Worm (Caenorhabditis elegans) whole organism, L1 larva: ENCODE results near the gene abf-3.
"Not testable (repeated sequence)": the region's sequence is repeated elsewhere in the genome, so short reads cannot be mapped to it uniquely, and the experiment has no call there.

Experiments
- C04F5.9 ChIP-seq: sonication (generic microtip); optimal IDR thresholded peaks from 2 replicates; lab custom pipeline; 2016; ENCODE audit warnings: missing genetic modification characterization, missing compliant biosample characterization
- alr-1 ChIP-seq: fragments of 200-800 bp; sonication (Bioruptor generic); optimal IDR thresholded peaks from 2 replicates; lab custom pipeline; 2018; ENCODE audit warnings: borderline replicate concordance, mild to moderate bottlenecking, missing genetic modification characterization, missing compliant biosample characterization
- aly-2 ChIP-seq: fragments of 150-350 bp; optimal IDR thresholded peaks from 2 replicates; lab custom pipeline; 2014; ENCODE audit warnings: missing biosample characterization, missing genetic modification characterization
- blmp-1 ChIP-seq: fragments of 150-350 bp; optimal IDR thresholded peaks from 2 replicates; lab custom pipeline; 2014; ENCODE audit warnings: missing biosample characterization, missing genetic modification characterization
- ceh-63 ChIP-seq: fragments of 200-800 bp; sonication (Bioruptor generic); optimal IDR thresholded peaks from 2 replicates; lab custom pipeline; 2018; ENCODE audit warnings: mild to moderate bottlenecking, missing genetic modification characterization, missing compliant biosample characterization
- ceh-8 ChIP-seq: fragments of 200-800 bp; sonication (Bioruptor generic); optimal IDR thresholded peaks from 2 replicates; lab custom pipeline; 2018; ENCODE audit warnings: mild to moderate bottlenecking, missing genetic modification characterization, moderate library complexity, missing compliant biosample characterization
- ceh-90 ChIP-seq: sonication (generic microtip); optimal IDR thresholded peaks from 2 replicates; lab custom pipeline; 2016; ENCODE audit warnings: missing genetic modification characterization, missing compliant biosample characterization
- dpl-1 ChIP-seq, 3 experiments: fragments of 150-350 bp in 2 of 3; sonication (generic microtip) in 1 of 3; optimal IDR thresholded peaks; 2 replicates each; lab custom pipeline; 2014 to 2017; ENCODE audit warnings: missing biosample characterization in 3 of 3, missing genetic modification characterization in 3 of 3, missing genetic modification reagents in 3 of 3
- dsc-1 ChIP-seq: sonication (generic microtip); optimal IDR thresholded peaks from 2 replicates; lab custom pipeline; 2016; ENCODE audit warnings: mild to moderate bottlenecking, missing genetic modification characterization, missing compliant biosample characterization
- efl-1 ChIP-seq, 4 experiments: fragments of 150-350 bp; optimal IDR thresholded peaks in 3 of 4; peaks in 1 of 4; 1 replicate in 1 of 4; 2 replicates in 3 of 4; lab custom pipeline; 2014; ENCODE audit warnings: missing biosample characterization in 2 of 4, missing genetic modification characterization in 2 of 4, missing genetic modification reagents in 2 of 4
- egl-27 ChIP-seq, 2 experiments: fragments of 150-350 bp in 1 of 2; sonication (generic microtip); optimal IDR thresholded peaks; 3 replicates each; lab custom pipeline; 2017 to 2018; ENCODE audit warnings: missing biosample characterization in 2 of 2, missing genetic modification characterization in 2 of 2, missing genetic modification reagents in 2 of 2
- elt-3 ChIP-seq, 6 experiments: fragments of 150-350 bp in 1 of 6; sonication (generic microtip); optimal IDR thresholded peaks; 2 replicates each; lab custom pipeline; 2017 to 2018; ENCODE audit warnings: missing biosample characterization in 6 of 6, missing genetic modification characterization in 6 of 6, inconsistent platforms in 1 of 6
- ets-5 ChIP-seq: fragments of 200-800 bp; sonication (Bioruptor generic); IDR thresholded peaks from 2 replicates; pipeline ENCODE4 v1.3.6; 2022; ENCODE audit warnings: missing genetic modification characterization, missing compliant biosample characterization
- fkh-10 ChIP-seq: sonication (generic microtip); optimal IDR thresholded peaks from 2 replicates; lab custom pipeline; 2017; ENCODE audit warnings: missing biosample characterization, missing genetic modification reagents, missing genetic modification characterization
- hlh-4 ChIP-seq: sonication (generic microtip); optimal IDR thresholded peaks from 2 replicates; lab custom pipeline; 2016; ENCODE audit warnings: mild to moderate bottlenecking, missing genetic modification characterization, missing compliant biosample characterization
- hpl-2 ChIP-seq: fragments of 150-350 bp; optimal IDR thresholded peaks from 2 replicates; lab custom pipeline; 2014; ENCODE audit warnings: missing biosample characterization, missing genetic modification reagents, missing genetic modification characterization
- irx-1 ChIP-seq: sonication (generic microtip); optimal IDR thresholded peaks from 2 replicates; lab custom pipeline; 2016; ENCODE audit warnings: missing genetic modification characterization, missing compliant biosample characterization
- isw-1 ChIP-seq: fragments of 200-800 bp; sonication (Bioruptor generic); IDR thresholded peaks from 2 replicates; pipeline ENCODE4 v1.3.6; 2022; ENCODE audit warnings: missing genetic modification characterization, missing compliant biosample characterization
- jun-1 ChIP-seq: fragments of 150-350 bp; optimal IDR thresholded peaks from 2 replicates; lab custom pipeline; 2014; ENCODE audit warnings: missing biosample characterization, missing genetic modification reagents, missing genetic modification characterization
- lin-14 ChIP-seq: fragments of 200-800 bp; sonication (Bioruptor generic); optimal IDR thresholded peaks from 2 replicates; lab custom pipeline; 2018; ENCODE audit warnings: mild to moderate bottlenecking, missing genetic modification characterization, moderate library complexity, missing compliant biosample characterization
- lin-35 ChIP-seq, 2 experiments: fragments of 150-350 bp; optimal IDR thresholded peaks; 2 replicates each; lab custom pipeline; 2014; ENCODE audit warnings: missing biosample characterization in 2 of 2, missing genetic modification characterization in 2 of 2, missing genetic modification reagents in 2 of 2
- nhr-237 ChIP-seq: fragments of 150-350 bp; optimal IDR thresholded peaks from 2 replicates; lab custom pipeline; 2014; ENCODE audit warnings: missing biosample characterization, missing genetic modification characterization
- nhr-77 ChIP-seq: fragments of 150-350 bp; optimal IDR thresholded peaks from 2 replicates; lab custom pipeline; 2014; ENCODE audit warnings: missing biosample characterization, missing genetic modification characterization
- nhr-85 ChIP-seq: sonication (generic microtip); peaks from one replicate; lab custom pipeline; 2016; ENCODE audit warnings: missing genetic modification characterization, inconsistent platforms, missing compliant biosample characterization
- pag-3 ChIP-seq: sonication (generic microtip); optimal IDR thresholded peaks from 2 replicates; lab custom pipeline; 2017; ENCODE audit warnings: missing genetic modification characterization, mild to moderate bottlenecking, missing compliant biosample characterization, antibody characterized with exemption, borderline replicate concordance; ENCODE audit not compliant: insufficient read depth
- pqm-1 ChIP-seq: sonication (generic microtip); optimal IDR thresholded peaks from 3 replicates; lab custom pipeline; 2017; ENCODE audit warnings: missing biosample characterization, missing genetic modification characterization
- sox-4 ChIP-seq: sonication (generic microtip); optimal IDR thresholded peaks from 2 replicates; lab custom pipeline; 2016; ENCODE audit warnings: missing genetic modification characterization, missing compliant biosample characterization
- tbx-2 ChIP-seq: sonication (generic microtip); optimal IDR thresholded peaks from 2 replicates; lab custom pipeline; 2016; ENCODE audit warnings: missing genetic modification characterization, missing compliant biosample characterization
- tlp-1 ChIP-seq: fragments of 150-350 bp; optimal IDR thresholded peaks from 2 replicates; lab custom pipeline; 2014; ENCODE audit warnings: missing biosample characterization, missing genetic modification characterization
- unc-62 ChIP-seq: fragments of 150-350 bp; optimal IDR thresholded peaks from 2 replicates; lab custom pipeline; 2014; ENCODE audit warnings: missing biosample characterization, missing genetic modification reagents, missing genetic modification characterization
- unc-86 ChIP-seq: sonication (generic microtip); optimal IDR thresholded peaks from 2 replicates; lab custom pipeline; 2016; ENCODE audit warnings: missing genetic modification characterization, missing compliant biosample characterization
- vab-15 ChIP-seq: sonication (generic microtip); optimal IDR thresholded peaks from 2 replicates; lab custom pipeline; 2017; ENCODE audit warnings: missing genotype, mild to moderate bottlenecking, missing genetic modification characterization, missing compliant biosample characterization
- zag-1 ChIP-seq: fragments of 150-350 bp; optimal IDR thresholded peaks from 2 replicates; lab custom pipeline; 2014; ENCODE audit warnings: missing biosample characterization, missing genetic modification characterization
- zip-4 ChIP-seq: fragments of 200-800 bp; sonication (Bioruptor generic); optimal IDR thresholded peaks from 2 replicates; lab custom pipeline; 2018; ENCODE audit warnings: mild to moderate bottlenecking, missing genetic modification characterization, moderate library complexity, missing compliant biosample characterization
- ztf-11 ChIP-seq, 2 experiments: sonication (generic microtip); optimal IDR thresholded peaks; 2 replicates each; lab custom pipeline; 2016 to 2017; ENCODE audit warnings: missing genetic modification characterization in 2 of 2, missing biosample characterization in 1 of 2, missing compliant biosample characterization in 1 of 2
- ztf-4 ChIP-seq: fragments of 150-350 bp; optimal IDR thresholded peaks from 2 replicates; lab custom pipeline; 2014; ENCODE audit warnings: missing biosample characterization, missing genetic modification characterization

abf-3 gene

DNA sequence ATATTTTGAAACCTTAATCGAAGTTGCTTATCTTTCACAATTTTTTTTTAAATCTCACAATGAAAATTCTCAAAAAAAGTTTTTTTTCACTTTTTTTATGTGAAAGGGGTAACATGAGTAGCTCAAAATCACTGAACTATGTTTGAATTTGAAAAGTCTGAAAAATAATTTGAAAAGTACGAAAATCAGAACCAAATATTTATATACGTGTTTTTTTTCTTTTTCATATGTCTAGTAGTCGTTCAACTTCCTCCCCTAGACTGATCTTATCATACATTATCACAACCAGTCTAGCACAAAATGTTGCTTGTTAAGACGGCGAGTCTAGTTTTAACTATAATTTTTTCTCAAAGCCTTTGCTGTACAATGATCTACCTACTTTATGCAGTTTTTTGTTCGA is 3.8 kb upstream of the abf-3 start, which contains the start of gene srbc-49:
Gene srbc-49, plus strand, starts transcription at position 301 of the 400 bp plus-strand sequence.
- TF ChIP-seq efl-1 (optimal IDR thresholded peaks at IDR 0.05; lab: Kevin White, UChicago), result no peak
- TF ChIP-seq efl-1 (GFP tag; optimal IDR thresholded peaks at IDR 0.05 in 1 of 2; lab: Kevin White, UChicago), result peak in 1 of 2 experiments; percentile 42
- no peak for TF ChIP-seq sox-4
- TF ChIP-seq, all 84 proteins: peak for 1

DNA sequence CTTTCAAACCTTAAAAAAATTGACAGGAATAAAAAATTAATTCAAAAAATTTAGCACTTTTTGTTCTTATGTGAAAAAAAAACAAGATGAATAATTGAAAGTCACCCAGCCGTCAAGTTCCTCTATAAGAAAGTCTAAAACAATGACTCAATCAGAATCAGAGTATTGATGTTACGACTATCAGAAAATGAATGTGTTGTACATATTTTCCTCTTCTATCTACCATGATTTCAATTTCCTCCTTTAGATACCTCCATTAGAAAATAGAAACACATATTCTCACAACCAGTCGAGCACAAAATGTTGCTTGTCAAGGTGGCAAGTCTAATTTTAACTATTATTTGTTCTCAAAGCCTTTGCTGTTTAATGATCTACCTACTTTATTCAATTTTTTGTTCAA is 2.3 kb upstream of the abf-3 start, which contains the start of gene srbc-48:
Gene srbc-48, plus strand, starts transcription at position 301 of the 400 bp plus-strand sequence.
- TF ChIP-seq hlh-4 (tag; lab: Kevin White, UChicago) (no peak), elt-3 (tag; optimal IDR thresholded peaks at IDR 0.05; lab: Kevin White, UChicago) (no peak), fkh-10 (GFP tag; lab: Kevin White, UChicago) (no peak), irx-1 (tag; lab: Kevin White, UChicago) (no peak), ceh-63 (GFP tag; lab: Kevin White, UChicago) (no peak), ztf-4 (tag; lab: Kevin White, UChicago) (no peak), unc-86 (tag; lab: Kevin White, UChicago) (no peak), ztf-11 (tag; optimal IDR thresholded peaks at IDR 0.05; lab: Kevin White, UChicago) (no peak), jun-1 (tag; lab: Kevin White, UChicago) (no peak), tlp-1 (no peak), nhr-77 (tag; lab: Kevin White, UChicago) (no peak), dsc-1 (tag; lab: Kevin White, UChicago) (no peak), C04F5.9 (tag; lab: Kevin White, UChicago) (no peak), lin-14 (no peak), sox-4 (no peak), ceh-90 (tag; lab: Kevin White, UChicago) (no peak)

DNA sequence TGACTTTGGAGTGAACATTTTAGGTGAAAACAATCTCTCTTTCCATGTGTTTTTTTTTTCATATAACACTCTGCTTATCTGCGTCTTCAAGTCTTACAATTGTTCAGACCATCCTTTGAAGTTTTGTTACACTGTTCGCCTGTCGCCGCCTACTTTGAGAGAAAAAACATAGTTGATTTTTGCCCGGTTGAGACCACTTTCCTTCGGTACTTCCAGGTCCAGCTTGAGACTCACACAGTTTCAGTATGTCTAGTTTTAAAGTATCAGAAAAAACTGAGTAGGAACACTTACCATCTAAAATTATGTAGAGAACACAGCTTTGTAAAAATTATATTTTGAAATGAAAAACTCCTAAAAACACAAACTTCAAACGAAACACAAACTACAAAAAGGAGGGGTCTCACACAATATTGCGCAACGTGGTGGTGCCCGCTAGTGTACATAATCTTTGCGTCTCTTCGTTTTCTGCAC is 1.6 kb downstream of the abf-3 start, which contains the start of the genes fbxa-69 and F54B8.4:
Gene fbxa-69, minus strand, starts transcription at position 10 of the 471 bp plus-strand sequence.
Gene F54B8.4, plus strand, starts transcription at position 421 of the 471 bp plus-strand sequence.
- TF ChIP-seq zip-4 (GFP tag; lab: Kevin White, UChicago) (no peak), efl-1 (optimal IDR thresholded peaks at IDR 0.05; lab: Kevin White, UChicago) (no peak), efl-1 (GFP tag; optimal IDR thresholded peaks at IDR 0.05 in 1 of 2; lab: Kevin White, UChicago) (peak in 1 of 2 experiments; percentile 92), nhr-237 (tag; lab: Kevin White, UChicago) (no peak), lin-35 (GFP tag; optimal IDR thresholded peaks at IDR 0.05; lab: Kevin White, UChicago) (peak in 1 of 2 experiments; percentile 5), blmp-1 (peak; percentile 46), ceh-63 (GFP tag; lab: Kevin White, UChicago) (no peak), vab-15 (tag; lab: Kevin White, UChicago) (no peak), nhr-85 (tag; lab: Kevin White, UChicago) (peak; percentile 31)

DNA sequence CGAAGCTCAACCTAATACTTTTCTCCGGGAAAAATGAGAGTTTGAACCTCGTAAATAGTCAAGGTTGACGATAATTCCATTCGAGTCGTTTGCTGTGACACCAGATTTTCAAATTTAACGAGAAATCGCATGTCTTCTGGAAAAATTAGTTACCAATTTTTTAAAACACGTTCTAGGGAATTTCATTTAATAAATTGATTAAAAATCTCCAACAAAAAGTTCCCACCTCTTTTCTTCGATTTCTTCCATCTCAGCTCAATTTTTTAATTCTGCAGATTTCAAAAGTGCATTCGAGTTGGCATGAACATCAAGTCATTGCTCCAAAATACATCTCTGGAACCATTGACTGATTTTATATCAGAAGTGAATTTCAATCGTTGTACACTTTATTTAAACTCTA is 5.7 kb downstream of the abf-3 start, which contains the start of gene nhr-282:
Gene nhr-282, plus strand, starts transcription at position 301 of the 400 bp plus-strand sequence.
- not testable (repeated sequence) for TF ChIP-seq tbx-2 (tag; lab: Kevin White, UChicago); pag-3 (tag; lab: Kevin White, UChicago); unc-62 (GFP tag; lab: Kevin White, UChicago)

DNA sequence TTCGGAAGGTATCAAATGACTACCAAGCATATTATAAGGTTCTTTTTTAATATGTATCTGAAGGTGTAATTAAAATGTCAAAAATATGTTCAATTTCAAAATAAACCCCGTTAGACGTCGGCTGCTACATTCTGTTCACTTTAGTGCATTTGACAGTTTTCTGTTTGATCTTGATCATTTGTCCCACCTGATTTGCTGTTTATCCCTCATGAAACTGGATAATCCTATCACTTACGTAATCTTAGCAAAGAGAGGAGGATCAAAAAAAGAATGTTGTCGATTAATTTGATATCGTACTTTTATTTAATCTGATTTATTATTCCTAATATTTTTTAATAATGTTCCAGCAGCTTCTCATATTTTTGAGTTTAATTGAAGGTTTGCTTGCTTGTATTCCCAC is 7.2 kb downstream of the abf-3 start, which contains the start of gene F54B8.1:
Gene F54B8.1, plus strand, starts transcription at position 301 of the 400 bp plus-strand sequence.
- TF ChIP-seq alr-1 (no peak), ets-5 (GFP tag; lab: Robert Waterston, UW) (no peak), jun-1 (tag; lab: Kevin White, UChicago) (no peak), hpl-2 (GFP tag; lab: Kevin White, UChicago) (no peak), nhr-85 (tag; lab: Kevin White, UChicago) (no peak), zag-1 (tag; lab: Kevin White, UChicago) (no peak), egl-27 (tag; optimal IDR thresholded peaks at IDR 0.05; lab: Kevin White, UChicago) (no peak), pqm-1 (no peak), isw-1 (no peak), aly-2 (no peak), dpl-1 (GFP tag; optimal IDR thresholded peaks at IDR 0.05; lab: Kevin White, UChicago) (no peak), ceh-8 (no peak)
